Worm (Caenorhabditis elegans) whole organism, L1 larva: ENCODE results near the gene B0563.10.

Experiments used
- F16B12.6 ChIP-seq: fragments of 150-350 bp; optimal IDR thresholded peaks from 2 replicates; lab custom pipeline; 2014; ENCODE audit warnings: missing biosample characterization, missing genetic modification characterization
- blmp-1 ChIP-seq: fragments of 150-350 bp; optimal IDR thresholded peaks from 2 replicates; lab custom pipeline; 2014; ENCODE audit warnings: missing biosample characterization, missing genetic modification characterization
- ceh-90 ChIP-seq: sonication (generic microtip); optimal IDR thresholded peaks from 2 replicates; lab custom pipeline; 2016; ENCODE audit warnings: missing genetic modification characterization, missing compliant biosample characterization
- fkh-10 ChIP-seq: sonication (generic microtip); optimal IDR thresholded peaks from 2 replicates; lab custom pipeline; 2017; ENCODE audit warnings: missing biosample characterization, missing genetic modification reagents, missing genetic modification characterization
- skn-1 ChIP-seq: fragments of 150-350 bp; optimal IDR thresholded peaks from 2 replicates; lab custom pipeline; 2014; ENCODE audit warnings: missing biosample characterization, missing genetic modification characterization
- snpc-4 ChIP-seq: fragments of 150-350 bp; optimal IDR thresholded peaks from 2 replicates; lab custom pipeline; 2014; ENCODE audit warnings: missing biosample characterization, missing genetic modification characterization
- unc-62 ChIP-seq: fragments of 150-350 bp; optimal IDR thresholded peaks from 2 replicates; lab custom pipeline; 2014; ENCODE audit warnings: missing biosample characterization, missing genetic modification reagents, missing genetic modification characterization
- unc-98 ChIP-seq: fragments of 200-800 bp; sonication (Bioruptor generic); IDR thresholded peaks from 2 replicates; pipeline ENCODE4 v1.3.6; 2022; ENCODE audit warnings: missing genetic modification characterization, missing compliant biosample characterization
- vab-15 ChIP-seq: sonication (generic microtip); optimal IDR thresholded peaks from 2 replicates; lab custom pipeline; 2017; ENCODE audit warnings: missing genotype, mild to moderate bottlenecking, missing genetic modification characterization, missing compliant biosample characterization
- zag-1 ChIP-seq: fragments of 150-350 bp; optimal IDR thresholded peaks from 2 replicates; lab custom pipeline; 2014; ENCODE audit warnings: missing biosample characterization, missing genetic modification characterization
- ztf-4 ChIP-seq: fragments of 150-350 bp; optimal IDR thresholded peaks from 2 replicates; lab custom pipeline; 2014; ENCODE audit warnings: missing biosample characterization, missing genetic modification characterization

- TF ChIP-seq skn-1 (tag; lab: Kevin White, UChicago): no peak
- no peak for TF ChIP-seq unc-98
- no peak for TF ChIP-seq unc-62 (GFP tag; lab: Kevin White, UChicago)
- no peak for TF ChIP-seq ceh-90 (tag; lab: Kevin White, UChicago)
- TF ChIP-seq F16B12.6 (tag; lab: Kevin White, UChicago): no peak
- no peak for TF ChIP-seq blmp-1
- TF ChIP-seq vab-15 (tag; lab: Kevin White, UChicago): no peak
- no peak for TF ChIP-seq fkh-10 (GFP tag; lab: Kevin White, UChicago)
- no peak for TF ChIP-seq zag-1 (tag; lab: Kevin White, UChicago)
- no peak for TF ChIP-seq snpc-4 (tag; lab: Kevin White, UChicago)
- TF ChIP-seq ztf-4 (tag; lab: Kevin White, UChicago): no peak
Measured at ce11 chrX:9208933-9209332, 41.9 kb upstream of the B0563.10 start.
